Fruit fly (Drosophila melanogaster) whole organism, embryonic: Measurements from ENCODE around the gene Stt3B.

Experiments used
- Atf3 ChIP-seq: fragments of 200-800 bp; sonication (Bioruptor generic); optimal IDR thresholded peaks from 3 replicates; lab custom pipeline; 2016; ENCODE audit warnings: missing biosample characterization, missing genetic modification characterization
- Bdp1 ChIP-seq: fragments of 200-800 bp; sonication (Bioruptor generic); optimal IDR thresholded peaks from 3 replicates; lab custom pipeline; 2016; ENCODE audit warnings: missing biosample characterization, missing genetic modification characterization
- CG10654 ChIP-seq: fragments of 200-800 bp; sonication (Bioruptor generic); optimal IDR thresholded peaks from 2 replicates; lab custom pipeline; 2016; ENCODE audit warnings: missing biosample characterization, missing genetic modification characterization
- CG11085 ChIP-seq: fragments of 200-800 bp; sonication (Bioruptor generic); IDR thresholded peaks from 2 replicates; pipeline ENCODE4 v1.3.6; 2022; ENCODE audit warnings: missing biosample characterization, missing genetic modification characterization
- CG13624 ChIP-seq: fragments of 200-800 bp; sonication (Bioruptor generic); optimal IDR thresholded peaks from 2 replicates; lab custom pipeline; 2016; ENCODE audit warnings: missing biosample characterization, missing genetic modification characterization
- CG1602 ChIP-seq: fragments of 200-800 bp; sonication (Bioruptor generic); optimal IDR thresholded peaks from 3 replicates; lab custom pipeline; 2016; ENCODE audit warnings: missing biosample characterization, missing genetic modification characterization
- CG2116 ChIP-seq: fragments of 200-800 bp; sonication (Bioruptor generic); optimal IDR thresholded peaks from 3 replicates; lab custom pipeline; 2018; ENCODE audit warnings: missing biosample characterization, mild to moderate bottlenecking, missing genetic modification characterization
- CG2129 ChIP-seq: fragments of 200-800 bp; sonication (Bioruptor generic); IDR thresholded peaks from 2 replicates; pipeline ENCODE4 v1.3.6; 2022; ENCODE audit warnings: missing biosample characterization, missing genetic modification characterization; ENCODE audit not compliant: partially characterized antibody
- CG30020 ChIP-seq: fragments of 200-800 bp; optimal IDR thresholded peaks from 2 replicates; lab custom pipeline; 2019; ENCODE audit warnings: missing biosample characterization, mild to moderate bottlenecking, missing genetic modification characterization, moderate library complexity
- CG33213 ChIP-seq: fragments of 200-800 bp; sonication (Bioruptor generic); optimal IDR thresholded peaks from 3 replicates; lab custom pipeline; 2016; ENCODE audit warnings: missing biosample characterization, missing genetic modification characterization
- CG33557 ChIP-seq: fragments of 200-800 bp; sonication (Bioruptor generic); optimal IDR thresholded peaks from 2 replicates; lab custom pipeline; 2019; ENCODE audit warnings: missing biosample characterization, mild to moderate bottlenecking, missing genetic modification characterization, moderate library complexity
- CG34224 ChIP-seq: fragments of 200-800 bp; sonication (Bioruptor generic); IDR thresholded peaks from 3 replicates; pipeline ENCODE4 v1.3.6; 2022; ENCODE audit warnings: missing biosample characterization, missing genetic modification characterization; ENCODE audit not compliant: partially characterized antibody
- CG34376 ChIP-seq: fragments of 200-800 bp; sonication (Bioruptor generic); optimal IDR thresholded peaks from 2 replicates; lab custom pipeline; 2018; ENCODE audit warnings: missing biosample characterization, mild to moderate bottlenecking, missing genetic modification characterization
- CG42726 ChIP-seq: fragments of 200-800 bp; sonication (Bioruptor generic); IDR thresholded peaks from 2 replicates; pipeline ENCODE4 v1.3.6; 2022; ENCODE audit warnings: missing biosample characterization, missing genetic modification characterization; ENCODE audit not compliant: partially characterized antibody
- CG4854 ChIP-seq: fragments of 200-800 bp; sonication (Bioruptor generic); optimal IDR thresholded peaks from 2 replicates; lab custom pipeline; 2016; ENCODE audit warnings: missing biosample characterization, missing genetic modification characterization, inconsistent platforms
- CG6791 ChIP-seq: fragments of 200-800 bp; sonication (Bioruptor generic); IDR thresholded peaks from 3 replicates; pipeline ENCODE4 v1.3.6; 2022; ENCODE audit warnings: missing biosample characterization, missing genetic modification characterization; ENCODE audit not compliant: partially characterized antibody
- CG8290 ChIP-seq, 3 experiments: fragments of 200-800 bp; sonication (Bioruptor generic); optimal IDR thresholded peaks; 2 replicates each; lab custom pipeline; 2016 to 2019; ENCODE audit warnings: missing biosample characterization in 3 of 3, missing genetic modification characterization in 3 of 3, mild to moderate bottlenecking in 2 of 3, moderate library complexity in 1 of 3
- CG8388 ChIP-seq: fragments of 200-800 bp; sonication (Bioruptor generic); optimal IDR thresholded peaks from 2 replicates; lab custom pipeline; 2019; ENCODE audit warnings: missing biosample characterization, mild to moderate bottlenecking, missing genetic modification characterization, moderate library complexity
- Dbx ChIP-seq: fragments of 200-800 bp; sonication (Bioruptor generic); IDR thresholded peaks from 3 replicates; pipeline ENCODE4 v1.3.6; 2022; ENCODE audit warnings: missing biosample characterization, missing genetic modification characterization
- Dll ChIP-seq: fragments of 200-800 bp; sonication (Bioruptor generic); IDR thresholded peaks from 4 replicates; pipeline ENCODE4 v1.3.6; 2022; ENCODE audit warnings: missing biosample characterization, missing genetic modification characterization; ENCODE audit not compliant: partially characterized antibody
- Doc3 ChIP-seq: fragments of 200-800 bp; sonication (Bioruptor generic); IDR thresholded peaks from 3 replicates; pipeline ENCODE4 v1.3.6; 2022; ENCODE audit warnings: missing biosample characterization, missing genetic modification characterization; ENCODE audit not compliant: partially characterized antibody
- Dref ChIP-seq: fragments of 200-800 bp; sonication (Bioruptor generic); IDR thresholded peaks from 2 replicates; pipeline ENCODE4 v1.3.6; 2022; ENCODE audit warnings: missing biosample characterization, missing genetic modification characterization
- HmgZ ChIP-seq: fragments of 200-800 bp; sonication (Bioruptor generic); optimal IDR thresholded peaks from 2 replicates; lab custom pipeline; 2018; ENCODE audit warnings: missing biosample characterization, mild to moderate bottlenecking, missing genetic modification characterization
- Hmr ChIP-seq: fragments of 200-800 bp; sonication (Bioruptor generic); optimal IDR thresholded peaks from 3 replicates; lab custom pipeline; 2017; ENCODE audit warnings: mild to moderate bottlenecking, missing biosample characterization, missing genetic modification reagents, missing genetic modification characterization
- Lhr ChIP-seq: fragments of 200-800 bp; sonication (Bioruptor generic); optimal IDR thresholded peaks from 3 replicates; lab custom pipeline; 2017; ENCODE audit warnings: mild to moderate bottlenecking, missing biosample characterization, missing genetic modification reagents, missing genetic modification characterization
- MBD-R2 ChIP-seq: fragments of 200-800 bp; sonication (Bioruptor generic); IDR thresholded peaks from 2 replicates; pipeline ENCODE4 v1.3.6; 2022; ENCODE audit warnings: missing biosample characterization, missing genetic modification characterization
- MESR4 ChIP-seq: fragments of 200-800 bp; sonication (Bioruptor generic); optimal IDR thresholded peaks from 2 replicates; lab custom pipeline; 2018; ENCODE audit warnings: missing biosample characterization, mild to moderate bottlenecking, missing genetic modification characterization, moderate library complexity
- Mes4 ChIP-seq: fragments of 200-800 bp; sonication (Bioruptor generic); optimal IDR thresholded peaks from 2 replicates; lab custom pipeline; 2016; ENCODE audit warnings: missing biosample characterization, missing genetic modification characterization
- NC2β ChIP-seq: fragments of 200-800 bp; sonication (Bioruptor generic); optimal IDR thresholded peaks from 2 replicates; lab custom pipeline; 2016; ENCODE audit warnings: missing biosample characterization, missing genetic modification characterization
- Opbp ChIP-seq: fragments of 200-800 bp; sonication (Bioruptor generic); IDR thresholded peaks from 3 replicates; pipeline ENCODE4 v1.3.6; 2022; ENCODE audit warnings: missing biosample characterization, missing genetic modification characterization; ENCODE audit not compliant: partially characterized antibody
- Sox100B ChIP-seq: fragments of 200-800 bp; sonication (Bioruptor generic); optimal IDR thresholded peaks from 3 replicates; lab custom pipeline; 2018; ENCODE audit warnings: missing biosample characterization, mild to moderate bottlenecking, missing genetic modification characterization
- Sry-δ ChIP-seq: fragments of 200-800 bp; sonication (Bioruptor generic); optimal IDR thresholded peaks from 2 replicates; lab custom pipeline; 2016; ENCODE audit warnings: missing biosample characterization, missing genetic modification characterization
- az2 ChIP-seq: fragments of 200-800 bp; sonication (Bioruptor generic); optimal IDR thresholded peaks from 3 replicates; lab custom pipeline; 2016; ENCODE audit warnings: missing biosample characterization, missing genetic modification characterization
- chif ChIP-seq, 2 experiments: fragments of 200-800 bp; sonication (Bioruptor generic); optimal IDR thresholded peaks; 3 replicates each; lab custom pipeline; 2016; ENCODE audit warnings: missing biosample characterization in 2 of 2, missing genetic modification characterization in 2 of 2
- chinmo ChIP-seq: fragments of 200-800 bp; sonication (Bioruptor generic); IDR thresholded peaks from 4 replicates; pipeline ENCODE4 v1.3.6; 2022; ENCODE audit warnings: missing biosample characterization, missing genetic modification characterization; ENCODE audit not compliant: partially characterized antibody
- chm ChIP-seq: fragments of 200-800 bp; sonication (Bioruptor generic); IDR thresholded peaks from 2 replicates; pipeline ENCODE4 v1.3.6; 2022; ENCODE audit warnings: missing biosample characterization, missing genetic modification characterization
- dpn ChIP-seq, 2 experiments: fragments of 200-800 bp; sonication (Bioruptor generic); optimal IDR thresholded peaks; 3 replicates each; lab custom pipeline; 2016; ENCODE audit warnings: missing biosample characterization in 2 of 2, missing genetic modification characterization in 2 of 2
- gce ChIP-seq: fragments of 200-800 bp; sonication (Bioruptor generic); IDR thresholded peaks from 3 replicates; pipeline ENCODE4 v1.3.6; 2022; ENCODE audit warnings: missing biosample characterization, missing genetic modification characterization
- gfzf ChIP-seq: fragments of 200-800 bp; sonication (Bioruptor generic); optimal IDR thresholded peaks from 2 replicates; lab custom pipeline; 2016; ENCODE audit warnings: missing biosample characterization, mild to moderate bottlenecking, missing genetic modification characterization, moderate library complexity
- hkb ChIP-seq, 2 experiments: fragments of 200-800 bp in 1 of 2; fragments of >200 bp in 1 of 2; sonication (Bioruptor generic) in 1 of 2; IDR thresholded peaks in 1 of 2; optimal IDR thresholded peaks in 1 of 2; 2 replicates each; pipeline versions ENCODE4 v1.3.6 to Lab custom; 2017 to 2022; ENCODE audit warnings: missing biosample characterization in 1 of 2, missing genetic modification characterization in 1 of 2
- jumu ChIP-seq: fragments of 200-800 bp; sonication (Bioruptor generic); optimal IDR thresholded peaks from 3 replicates; lab custom pipeline; 2016; ENCODE audit warnings: missing biosample characterization, missing genetic modification characterization
- ken ChIP-seq: fragments of 200-800 bp; sonication (Bioruptor generic); IDR thresholded peaks from 3 replicates; pipeline ENCODE4 v1.3.6; 2022; ENCODE audit warnings: missing biosample characterization, missing genetic modification characterization
- mld ChIP-seq: fragments of 200-800 bp; sonication (Bioruptor generic); IDR thresholded peaks from 3 replicates; pipeline ENCODE4 v1.3.6; 2022; ENCODE audit warnings: missing biosample characterization, missing genetic modification characterization; ENCODE audit not compliant: partially characterized antibody
- nerfin-1 ChIP-seq: fragments of 200-800 bp; sonication (Bioruptor generic); optimal IDR thresholded peaks from 3 replicates; lab custom pipeline; 2019; ENCODE audit warnings: missing biosample characterization, mild to moderate bottlenecking, missing genetic modification characterization, moderate library complexity
- phol ChIP-seq: fragments of 200-800 bp; sonication (Bioruptor generic); optimal IDR thresholded peaks from 3 replicates; lab custom pipeline; 2018; ENCODE audit warnings: missing biosample characterization, mild to moderate bottlenecking, missing genetic modification characterization, moderate library complexity
- pzg ChIP-seq: fragments of 200-800 bp; sonication (Bioruptor generic); optimal IDR thresholded peaks from 3 replicates; lab custom pipeline; 2018; ENCODE audit warnings: missing biosample characterization, mild to moderate bottlenecking, missing genetic modification characterization, moderate library complexity
- sqz ChIP-seq: fragments of 200-800 bp; sonication (Bioruptor generic); optimal IDR thresholded peaks from 3 replicates; lab custom pipeline; 2018; ENCODE audit warnings: missing biosample characterization, mild to moderate bottlenecking, missing genetic modification characterization
- tin ChIP-seq: fragments of 200-800 bp; sonication (Bioruptor generic); optimal IDR thresholded peaks from 3 replicates; lab custom pipeline; 2016; ENCODE audit warnings: missing biosample characterization, missing genetic modification characterization

The Stt3B gene

dm6 chr3R:25039028-25039476 lies 30.4 kb downstream of the Stt3B start, which contains the start of the genes Ythdf and bai (continued):
- TF ChIP-seq phol (tag; lab: Kevin White, UChicago) (peak; percentile 62), Dbx (GFP tag; lab: Robert Waterston, UW) (peak; percentile 56; the same call in 1 of the 3 replicates), CG34224 (GFP tag; lab: Robert Waterston, UW) (peak; percentile 80), CG2116 (peak; percentile 85), Dll (GFP tag; lab: Robert Waterston, UW) (peak; percentile 91), NC2β (GFP tag; lab: Kevin White, UChicago) (peak; percentile 44), gfzf (GFP tag; lab: Kevin White, UChicago) (peak; percentile 51), Mes4 (GFP tag; lab: Kevin White, UChicago) (no peak), mld (GFP tag; lab: Robert Waterston, UW) (0 out of 3 replicates have a peak, but pooled peaks have one; percentile 56), tin (GFP tag; lab: Kevin White, UChicago) (peak; percentile 14), nerfin-1 (tag; lab: Kevin White, UChicago) (no peak), CG42726 (GFP tag; lab: Robert Waterston, UW) (peak; percentile 82), Bdp1 (peak; percentile 11), chm (GFP tag; lab: Robert Waterston, UW) (0 out of 2 replicates have a peak, but pooled peaks have one; percentile 13), CG33213 (GFP tag; lab: Kevin White, UChicago) (peak; percentile 23), Opbp (GFP tag; lab: Robert Waterston, UW) (peak; percentile 74; the same call in 2 of the 3 replicates), az2 (GFP tag; lab: Kevin White, UChicago) (peak; percentile 15), MBD-R2 (GFP tag; lab: Robert Waterston, UW) (peak; percentile 59), CG4854 (GFP tag; lab: Kevin White, UChicago) (peak; percentile 4), CG13624 (GFP tag; lab: Kevin White, UChicago) (peak; percentile 65), chinmo (GFP tag; lab: Robert Waterston, UW) (peak; percentile 57; the same call in 1 of the 4 replicates), CG11085 (GFP tag; lab: Robert Waterston, UW) (0 out of 2 replicates have a peak, but pooled peaks have one; percentile 19), CG8290 (GFP tag; optimal IDR thresholded peaks at IDR 0.05; lab: Kevin White, UChicago) (peak; percentile 43), CG8290 (tag; optimal IDR thresholded peaks at IDR 0.05; lab: Kevin White, UChicago) (peak in 1 of 2 experiments; percentile 5), Lhr (GFP tag; lab: Kevin White, UChicago) (peak; percentile 48), sqz (GFP tag; lab: Kevin White, UChicago) (no peak), Sry-δ (GFP tag; lab: Kevin White, UChicago) (peak; percentile 97), Doc3 (GFP tag; lab: Robert Waterston, UW) (peak; percentile 60), Sox100B (GFP tag; lab: Kevin White, UChicago) (no peak), CG8388 (GFP tag; lab: Kevin White, UChicago) (no peak), HmgZ (tag; lab: Kevin White, UChicago) (peak; percentile 78), ken (GFP tag; lab: Robert Waterston, UW) (peak; percentile 52; the same call in 2 of the 3 replicates), Atf3 (no peak), gce (GFP tag; lab: Robert Waterston, UW) (no peak), CG33557 (GFP tag; lab: Kevin White, UChicago) (peak; percentile 47), Hmr (GFP tag; lab: Kevin White, UChicago) (no peak), MESR4 (GFP tag; lab: Kevin White, UChicago) (peak; percentile 25), dpn (GFP tag; optimal IDR thresholded peaks at IDR 0.05; lab: Kevin White, UChicago) (peak; percentile 47 to 54), CG34376 (peak; percentile 13), chif (GFP tag; optimal IDR thresholded peaks at IDR 0.05; lab: Kevin White, UChicago) (peak in 1 of 2 experiments; percentile 18), hkb (optimal IDR thresholded peaks at IDR 0.05; lab: Kevin White, UChicago) (peak; percentile 83), hkb (GFP tag; IDR thresholded peaks at IDR 0.05; lab: Robert Waterston, UW) (no peak), CG10654 (GFP tag; lab: Kevin White, UChicago) (peak; percentile 18), pzg (peak; percentile 84), CG6791 (peak; percentile 82), jumu (GFP tag; lab: Kevin White, UChicago) (peak; percentile 30), CG30020 (tag; lab: Kevin White, UChicago) (peak; percentile 60), CG1602 (GFP tag; lab: Kevin White, UChicago) (peak; percentile 14), Dref (GFP tag; lab: Robert Waterston, UW) (peak; percentile 84), CG2129 (GFP tag; lab: Robert Waterston, UW) (peak; percentile 74)
